Worm (Caenorhabditis elegans): ENCODE measurements around the gene ZK1010.5.
A peak's percentile ranks its signal among the peaks of the same experiment; 100 is the strongest.

ZK1010.5 gene

ce11 chrIII:12972398-12972797 is 14.9 kb downstream of the ZK1010.5 start, which contains the start of gene bckd-1A (continued):
- TF ChIP-seq egl-18 (GFP tag; IDR thresholded peaks at IDR 0.05) (no peak), lir-1 (GFP tag; conservative IDR thresholded peaks at IDR 0.05) (no peak), sptf-2 (GFP tag; optimal IDR thresholded peaks at IDR 0.05) (no peak), lin-26 (GFP tag; IDR thresholded peaks at IDR 0.05) (no peak)

ce11 chrIII:12971828-12972379 is 15.4 kb downstream of the ZK1010.5 start:
- TF ChIP-seq mxl-1 (tag; optimal IDR thresholded peaks at IDR 0.05) (no peak), lsl-1 (GFP tag; optimal IDR thresholded peaks at IDR 0.05) (peak; percentile 66), Y53G8AR.9 (GFP tag; conservative IDR thresholded peaks at IDR 0.05) (no peak), madf-6 (GFP tag; IDR thresholded peaks at IDR 0.05) (peak; percentile 47), madf-8 (GFP tag; conservative IDR thresholded peaks at IDR 0.05) (peak; percentile 44), let-607 (tag; optimal IDR thresholded peaks at IDR 0.05) (peak in 1 of 2 experiments; percentile 15)

ce11 chrIII:12968330-12968729 is 19.0 kb downstream of the ZK1010.5 start:
- TF ChIP-seq nhr-27 (tag; optimal IDR thresholded peaks at IDR 0.05) (no peak), egl-18 (GFP tag; IDR thresholded peaks at IDR 0.05) (no peak), zfh-2 (GFP tag; conservative IDR thresholded peaks at IDR 0.05) (peak; percentile 62), attf-6 (GFP tag; IDR thresholded peaks at IDR 0.05) (no peak), F55B11.4 (tag; optimal IDR thresholded peaks at IDR 0.05; ENCODE audit: borderline replicate concordance, insufficient read depth) (no peak), mxl-1 (tag; optimal IDR thresholded peaks at IDR 0.05) (no peak), unc-62 (GFP tag; optimal IDR thresholded peaks at IDR 0.05) (no peak), lir-1 (GFP tag; conservative IDR thresholded peaks at IDR 0.05) (no peak)

- TF ChIP-seq lsl-1 (GFP tag; optimal IDR thresholded peaks at IDR 0.05) (peak; percentile 93), xnd-1 (tag; optimal IDR thresholded peaks at IDR 0.05) (peak; percentile 80), Y95B8A.8 (GFP tag; IDR thresholded peaks at IDR 0.05) (no peak), mxl-1 (tag; optimal IDR thresholded peaks at IDR 0.05) (no peak), ceh-40 (GFP tag; IDR thresholded peaks at IDR 0.05) (no peak), hmg-1.2 (GFP tag; IDR thresholded peaks at IDR 0.05) (peak; percentile 44; the same call in 1 of the 2 replicates), D2030.7 (GFP tag; IDR thresholded peaks at IDR 0.05) (0 out of 2 replicates have a peak, but pooled peaks have one; percentile 29), hmg-20 (GFP tag; IDR thresholded peaks at IDR 0.05) (no peak), athp-1 (tag; optimal IDR thresholded peaks at IDR 0.05) (peak; percentile 2), snpc-4 (GFP tag; optimal IDR thresholded peaks at IDR 0.05) (no peak), snpc-4 (tag; optimal IDR thresholded peaks at IDR 0.05) (no peak), madf-8 (GFP tag; conservative IDR thresholded peaks at IDR 0.05) (peak; percentile 58), nhr-80 (tag; optimal IDR thresholded peaks at IDR 0.05) (peak; percentile 63), unc-130 (GFP tag; optimal IDR thresholded peaks at IDR 0.05) (no peak), ztf-6 (GFP tag; IDR thresholded peaks at IDR 0.05) (no peak), sdz-38 (tag; optimal IDR thresholded peaks at IDR 0.05) (no peak), rec-8 (tag; optimal IDR thresholded peaks at IDR 0.05) (no peak), B0336.3 (GFP tag; IDR thresholded peaks at IDR 0.05) (no peak), F33H1.4 (GFP tag; IDR thresholded peaks at IDR 0.05) (peak; percentile 69), madf-6 (GFP tag; IDR thresholded peaks at IDR 0.05) (peak; percentile 67; the same call in 1 of the 2 replicates)
Measured at ce11 chrIII:12967437-12968043, 19.8 kb downstream of the ZK1010.5 start.

Data from whole organism, young adult.